Worm (Caenorhabditis elegans) whole organism, L3 larva: ENCODE results near the gene C50D2.10.
"Not testable (repeated sequence)": the region's sequence is repeated elsewhere in the genome, so short reads cannot be mapped to it uniquely, and the experiment has no call there.

Experiments
- R02D3.7 ChIP-seq: fragments of 150-350 bp; optimal IDR thresholded peaks from 2 replicates; lab custom pipeline; 2014; ENCODE audit warnings: missing biosample characterization, missing genetic modification characterization
- ZK546.5 ChIP-seq: sonication (generic microtip); optimal IDR thresholded peaks from 2 replicates; lab custom pipeline; 2017; ENCODE audit warnings: missing biosample characterization, missing genetic modification characterization
- aly-2 ChIP-seq: fragments of 150-350 bp; optimal IDR thresholded peaks from 2 replicates; lab custom pipeline; 2014; ENCODE audit warnings: missing biosample characterization, missing genetic modification characterization
- ama-1 ChIP-seq: fragments of 150-350 bp; optimal IDR thresholded peaks from 2 replicates; lab custom pipeline; 2018
- ceh-16 ChIP-seq: sonication (generic microtip); optimal IDR thresholded peaks from 2 replicates; lab custom pipeline; 2017; ENCODE audit warnings: missing biosample characterization, missing genetic modification characterization
- ceh-28 ChIP-seq: fragments of 150-350 bp; optimal IDR thresholded peaks from 2 replicates; lab custom pipeline; 2014; ENCODE audit warnings: missing biosample characterization, missing genetic modification reagents, missing genetic modification characterization
- ceh-82 ChIP-seq: fragments of 150-350 bp; optimal IDR thresholded peaks from 2 replicates; lab custom pipeline; 2014; ENCODE audit warnings: missing biosample characterization, missing genetic modification characterization
- ceh-9 ChIP-seq: sonication (generic microtip); optimal IDR thresholded peaks from 2 replicates; lab custom pipeline; 2018; ENCODE audit warnings: missing biosample characterization, missing genetic modification characterization
- daf-12 ChIP-seq: fragments of 150-350 bp; optimal IDR thresholded peaks from 2 replicates; lab custom pipeline; 2014; ENCODE audit warnings: missing biosample characterization, missing genetic modification reagents, missing genetic modification characterization
- egl-27 ChIP-seq: sonication (generic microtip); optimal IDR thresholded peaks from 4 replicates; lab custom pipeline; 2017; ENCODE audit warnings: missing biosample characterization, missing genetic modification reagents, missing genetic modification characterization
- elt-2 ChIP-seq: sonication (generic microtip); optimal IDR thresholded peaks from 2 replicates; lab custom pipeline; 2016; ENCODE audit warnings: missing genetic modification reagents, mild to moderate bottlenecking, missing genetic modification characterization, missing compliant biosample characterization
- elt-3 ChIP-seq, 3 experiments: fragments of 150-350 bp in 1 of 3; sonication (generic microtip) in 2 of 3; optimal IDR thresholded peaks; 2 replicates in 2 of 3; 4 replicates in 1 of 3; lab custom pipeline; 2014 to 2017; ENCODE audit warnings: missing biosample characterization in 3 of 3, missing genetic modification characterization in 3 of 3
- eor-1 ChIP-seq, 2 experiments: fragments of 150-350 bp; optimal IDR thresholded peaks; 2 replicates each; lab custom pipeline; 2014 to 2018; ENCODE audit warnings: missing biosample characterization in 2 of 2, missing genetic modification characterization in 2 of 2
- fkh-2 ChIP-seq: fragments of 150-350 bp; optimal IDR thresholded peaks from 2 replicates; lab custom pipeline; 2014; ENCODE audit warnings: missing biosample characterization, missing genetic modification reagents, missing genetic modification characterization
- fos-1 ChIP-seq: fragments of 150-350 bp; optimal IDR thresholded peaks from 2 replicates; lab custom pipeline; 2014; ENCODE audit warnings: missing biosample characterization, missing genetic modification characterization
- hmg-11 ChIP-seq: sonication (generic microtip); optimal IDR thresholded peaks from 2 replicates; lab custom pipeline; 2016; ENCODE audit warnings: missing genetic modification characterization, missing compliant biosample characterization
- jun-1 ChIP-seq: fragments of 150-350 bp; optimal IDR thresholded peaks from 2 replicates; lab custom pipeline; 2014; ENCODE audit warnings: missing biosample characterization, missing genetic modification reagents, missing genetic modification characterization
- lin-39 ChIP-seq: fragments of 150-350 bp; optimal IDR thresholded peaks from 2 replicates; lab custom pipeline; 2018; ENCODE audit warnings: missing biosample characterization, missing genetic modification reagents, missing genetic modification characterization
- mml-1 ChIP-seq: fragments of 150-350 bp; sonication (generic microtip); optimal IDR thresholded peaks from 3 replicates; lab custom pipeline; 2014; ENCODE audit warnings: missing biosample characterization, missing genetic modification characterization
- nfya-1 ChIP-seq: sonication (generic microtip); optimal IDR thresholded peaks from 2 replicates; lab custom pipeline; 2017; ENCODE audit warnings: missing genetic modification characterization, mild to moderate bottlenecking, missing compliant biosample characterization, antibody characterized with exemption, moderate library complexity; ENCODE audit not compliant: insufficient read depth
- nhr-11 ChIP-seq: fragments of 150-350 bp; optimal IDR thresholded peaks from 2 replicates; lab custom pipeline; 2014; ENCODE audit warnings: missing biosample characterization, missing genetic modification characterization
- nhr-12 ChIP-seq: fragments of 150-350 bp; optimal IDR thresholded peaks from 2 replicates; lab custom pipeline; 2014; ENCODE audit warnings: missing biosample characterization, missing genetic modification characterization
- nhr-25 ChIP-seq: sonication (generic microtip); optimal IDR thresholded peaks from 2 replicates; lab custom pipeline; 2017; ENCODE audit warnings: missing biosample characterization, missing genetic modification characterization
- nhr-28 ChIP-seq: fragments of 150-350 bp; optimal IDR thresholded peaks from 2 replicates; lab custom pipeline; 2014; ENCODE audit warnings: missing biosample characterization, missing genetic modification characterization
- nhr-77 ChIP-seq: fragments of 150-350 bp; optimal IDR thresholded peaks from 2 replicates; lab custom pipeline; 2014; ENCODE audit warnings: missing biosample characterization, missing genetic modification characterization
- pha-4 ChIP-seq: fragments of 150-350 bp; optimal IDR thresholded peaks from 2 replicates; lab custom pipeline; 2014; ENCODE audit warnings: missing biosample characterization, missing genetic modification reagents, missing genetic modification characterization
- pqm-1 ChIP-seq: fragments of 150-350 bp; optimal IDR thresholded peaks from 2 replicates; lab custom pipeline; 2017; ENCODE audit warnings: missing biosample characterization, missing genetic modification characterization, inconsistent platforms
- skn-1 ChIP-seq: fragments of 150-350 bp; optimal IDR thresholded peaks from 2 replicates; lab custom pipeline; 2014; ENCODE audit warnings: missing biosample characterization, missing genetic modification characterization
- tbx-2 ChIP-seq: sonication (generic microtip); optimal IDR thresholded peaks from 2 replicates; lab custom pipeline; 2016; ENCODE audit warnings: mild to moderate bottlenecking, missing genetic modification characterization, missing compliant biosample characterization
- unc-39 ChIP-seq: sonication (generic microtip); optimal IDR thresholded peaks from 4 replicates; lab custom pipeline; 2017; ENCODE audit warnings: missing biosample characterization, missing genetic modification characterization
- unc-62 ChIP-seq: fragments of 150-350 bp; sonication (generic microtip); optimal IDR thresholded peaks from 4 replicates; lab custom pipeline; 2014; ENCODE audit warnings: missing biosample characterization, missing genetic modification reagents, missing genetic modification characterization
- zag-1 ChIP-seq: fragments of 150-350 bp; optimal IDR thresholded peaks from 2 replicates; lab custom pipeline; 2014; ENCODE audit warnings: missing biosample characterization, missing genetic modification characterization
- ztf-11 ChIP-seq: fragments of 150-350 bp; optimal IDR thresholded peaks from 2 replicates; lab custom pipeline; 2014; ENCODE audit warnings: missing biosample characterization, missing genetic modification characterization
- ztf-4 ChIP-seq: fragments of 150-350 bp; optimal IDR thresholded peaks from 2 replicates; lab custom pipeline; 2014; ENCODE audit warnings: missing biosample characterization, missing genetic modification characterization

Gene C50D2.10

ce11 chrII:98894-99293 is at the start of gene C50D2.10:
C50D2.10 (plus strand) TSS chrII:99138.
- TF ChIP-seq elt-3 (tag; optimal IDR thresholded peaks at IDR 0.05; lab: Kevin White, UChicago); nhr-77 (tag; lab: Kevin White, UChicago); zag-1: not testable (repeated sequence)

ce11 chrII:50862-51261 is 48.1 kb upstream of the C50D2.10 start:
- TF ChIP-seq skn-1 (tag; lab: Kevin White, UChicago) (no peak), elt-2 (tag; lab: Kevin White, UChicago) (peak; percentile 44), ceh-28 (tag; lab: Kevin White, UChicago) (peak; percentile 19), fos-1 (tag; lab: Kevin White, UChicago) (no peak), pqm-1 (tag; lab: Kevin White, UChicago) (peak; percentile 61)

ce11 chrII:51352-51751 is 47.6 kb upstream of the C50D2.10 start, which contains the start of gene sptl-1:
sptl-1 (plus strand) TSS chrII:51652.
- TF ChIP-seq lin-39 (no peak), ceh-9 (tag; lab: Kevin White, UChicago) (no peak), elt-2 (tag; lab: Kevin White, UChicago) (no peak), aly-2 (tag; lab: Kevin White, UChicago) (no peak), hmg-11 (tag; lab: Kevin White, UChicago) (no peak), ZK546.5 (tag; lab: Kevin White, UChicago) (no peak), daf-12 (tag; lab: Kevin White, UChicago) (no peak), nfya-1 (tag; lab: Kevin White, UChicago) (no peak), nhr-11 (tag; lab: Kevin White, UChicago) (no peak), nhr-12 (no peak), nhr-25 (tag; lab: Kevin White, UChicago) (no peak), pha-4 (tag; lab: Kevin White, UChicago) (no peak), mml-1 (tag; lab: Kevin White, UChicago) (no peak), R02D3.7 (tag; lab: Kevin White, UChicago) (no peak), unc-39 (tag; lab: Kevin White, UChicago) (no peak)

- TF ChIP-seq ceh-82 (tag; lab: Kevin White, UChicago) (no peak), jun-1 (no peak), nhr-11 (tag; lab: Kevin White, UChicago) (no peak), ztf-11 (tag; lab: Kevin White, UChicago) (no peak), daf-12 (tag; lab: Kevin White, UChicago) (no peak), pqm-1 (tag; lab: Kevin White, UChicago) (no peak), mml-1 (tag; lab: Kevin White, UChicago) (no peak), nhr-28 (tag; lab: Kevin White, UChicago) (no peak), unc-39 (tag; lab: Kevin White, UChicago) (no peak), egl-27 (tag; lab: Kevin White, UChicago) (no peak), unc-62 (no peak), nhr-25 (tag; lab: Kevin White, UChicago) (no peak), hmg-11 (tag; lab: Kevin White, UChicago) (no peak), tbx-2 (no peak), pha-4 (tag; lab: Kevin White, UChicago) (no peak), fkh-2 (tag; lab: Kevin White, UChicago) (no peak)
Measured at ce11 chrII:55204-55603, 43.7 kb upstream of the C50D2.10 start, which contains the start of gene tre-5. tre-5 (minus strand) TSS chrII:55304.

- TF ChIP-seq ama-1 (lab: Kevin White, UChicago) (no peak), tbx-2 (no peak), R02D3.7 (tag; lab: Kevin White, UChicago) (no peak), skn-1 (tag; lab: Kevin White, UChicago) (no peak), lin-39 (no peak), eor-1 (tag; optimal IDR thresholded peaks at IDR 0.05; lab: Kevin White, UChicago) (no peak), ztf-4 (tag; lab: Kevin White, UChicago) (no peak), fos-1 (tag; lab: Kevin White, UChicago) (no peak), ceh-16 (no peak), ztf-11 (tag; lab: Kevin White, UChicago) (no peak), unc-39 (tag; lab: Kevin White, UChicago) (no peak)
- TF ChIP-seq, all 47 proteins: peak for 0
Measured at ce11 chrII:57370-57769, 41.6 kb upstream of the C50D2.10 start, which contains the start of gene ascc-1. ascc-1 (plus strand) TSS chrII:57670.
